Fruit fly (Drosophila melanogaster) Kc167 (cell line): ENCODE measurements around the gene Ubr3.

Experiments
- Myc ChIP-seq: fragments of >200 bp; optimal IDR thresholded peaks from 2 replicates; lab custom pipeline; 2017; ENCODE audit warnings: missing external identifiers
- Sin3A ChIP-seq: fragments of >200 bp; optimal IDR thresholded peaks from 2 replicates; lab custom pipeline; 2018; ENCODE audit warnings: missing external identifiers
- h ChIP-seq: fragments of >200 bp; optimal IDR thresholded peaks from 3 replicates; lab custom pipeline; 2018; ENCODE audit warnings: missing external identifiers
- insv ChIP-seq: fragments of >200 bp; optimal IDR thresholded peaks from 3 replicates; lab custom pipeline; 2018; ENCODE audit warnings: missing external identifiers
- psq ChIP-seq: fragments of >200 bp; optimal IDR thresholded peaks from 2 replicates; lab custom pipeline; 2017; ENCODE audit warnings: missing external identifiers
- ttk ChIP-seq: sonication (Bioruptor generic); optimal IDR thresholded peaks from 2 replicates; lab custom pipeline; 2017; ENCODE audit warnings: missing external identifiers

The Ubr3 gene

dm6 chrX:7938482-7938804, 2.7 kb downstream of the Ubr3 start:
- no peak for TF ChIP-seq psq (lab: Kevin White, UChicago)

dm6 chrX:7944151-7944713, 8.5 kb downstream of the Ubr3 start:
- no peak for TF ChIP-seq Myc (lab: Kevin White, UChicago)
- TF ChIP-seq Sin3A (lab: Kevin White, UChicago) = no peak
- TF ChIP-seq psq (lab: Kevin White, UChicago) = no peak
- no peak for TF ChIP-seq insv (lab: Kevin White, UChicago)
- no peak for TF ChIP-seq ttk (lab: Kevin White, UChicago)
- TF ChIP-seq h (lab: Kevin White, UChicago) = no peak

dm6 chrX:7944772-7945722, 9.4 kb downstream of the Ubr3 start:
- TF ChIP-seq Sin3A (lab: Kevin White, UChicago) = no peak
- TF ChIP-seq ttk (lab: Kevin White, UChicago) = no peak
- no peak for TF ChIP-seq insv (lab: Kevin White, UChicago)
- TF ChIP-seq Myc (lab: Kevin White, UChicago) = no peak
- TF ChIP-seq psq (lab: Kevin White, UChicago) = no peak
- no peak for TF ChIP-seq h (lab: Kevin White, UChicago)

- no peak for TF ChIP-seq insv (lab: Kevin White, UChicago)
- TF ChIP-seq psq (lab: Kevin White, UChicago) = no peak
- TF ChIP-seq ttk (lab: Kevin White, UChicago) = no peak
- TF ChIP-seq h (lab: Kevin White, UChicago) = no peak
- no peak for TF ChIP-seq Myc (lab: Kevin White, UChicago)
- TF ChIP-seq Sin3A (lab: Kevin White, UChicago) = no peak
Observed at dm6 chrX:7946858-7947313, 11.2 kb downstream of the Ubr3 start, which contains the start of gene orion. orion (minus strand) TSS chrX:7946908.

- TF ChIP-seq psq (lab: Kevin White, UChicago) (no peak), insv (lab: Kevin White, UChicago) (no peak), h (lab: Kevin White, UChicago) (no peak), ttk (lab: Kevin White, UChicago) (no peak), Sin3A (lab: Kevin White, UChicago) (no peak), Myc (lab: Kevin White, UChicago) (no peak)
Observed at dm6 chrX:7955890-7956289, 20.2 kb downstream of the Ubr3 start, which contains the start of the genes CG15332 and CG15330. CG15332 (minus strand) TSS chrX:7955990. CG15330 (plus strand) TSS chrX:7956064.

dm6 chrX:7959025-7959424, 23.3 kb downstream of the Ubr3 start:
- no peak for TF ChIP-seq ttk (lab: Kevin White, UChicago)
- no peak for TF ChIP-seq h (lab: Kevin White, UChicago)
- no peak for TF ChIP-seq Sin3A (lab: Kevin White, UChicago)
- no peak for TF ChIP-seq psq (lab: Kevin White, UChicago)
- no peak for TF ChIP-seq insv (lab: Kevin White, UChicago)
- TF ChIP-seq Myc (lab: Kevin White, UChicago) = no peak

dm6 chrX:7959512-7959911, 23.8 kb downstream of the Ubr3 start:
- TF ChIP-seq insv (lab: Kevin White, UChicago) (no peak), Sin3A (lab: Kevin White, UChicago) (no peak)

dm6 chrX:7960988-7961387, 25.3 kb downstream of the Ubr3 start:
- TF ChIP-seq Sin3A (lab: Kevin White, UChicago) (no peak), Myc (lab: Kevin White, UChicago) (no peak), h (lab: Kevin White, UChicago) (no peak), ttk (lab: Kevin White, UChicago) (no peak), insv (lab: Kevin White, UChicago) (no peak), psq (lab: Kevin White, UChicago) (no peak)

dm6 chrX:7963724-7964123, 28.0 kb downstream of the Ubr3 start, which contains the start of gene sn:
sn (plus strand) TSS chrX:7964024.
- TF ChIP-seq h (lab: Kevin White, UChicago) (no peak), Myc (lab: Kevin White, UChicago) (no peak), insv (lab: Kevin White, UChicago) (no peak), psq (lab: Kevin White, UChicago) (no peak), ttk (lab: Kevin White, UChicago) (no peak), Sin3A (lab: Kevin White, UChicago) (no peak)

- TF ChIP-seq psq (lab: Kevin White, UChicago) = no peak
Observed at dm6 chrX:7965761-7966555, 30.3 kb downstream of the Ubr3 start.
